Fruit fly (Drosophila melanogaster) whole organism, embryonic: ENCODE data around the gene CG7785.
A peak's percentile ranks its signal among the peaks of the same experiment; 100 is the strongest.

Experiments
- Abd-B ChIP-seq: fragments of 200-800 bp; sonication (Bioruptor generic); optimal IDR thresholded peaks from 2 replicates; lab custom pipeline; 2018; ENCODE audit warnings: missing biosample characterization, mild to moderate bottlenecking, missing genetic modification characterization, moderate library complexity
- Antp ChIP-seq: fragments of 200-800 bp; sonication (Bioruptor generic); optimal IDR thresholded peaks from 3 replicates; lab custom pipeline; 2016; ENCODE audit warnings: missing biosample characterization, missing genetic modification characterization
- Bdp1 ChIP-seq: fragments of 200-800 bp; sonication (Bioruptor generic); optimal IDR thresholded peaks from 3 replicates; lab custom pipeline; 2016; ENCODE audit warnings: missing biosample characterization, missing genetic modification characterization
- BtbVII ChIP-seq: fragments of 200-800 bp; sonication (Bioruptor generic); optimal IDR thresholded peaks from 3 replicates; lab custom pipeline; 2017; ENCODE audit warnings: missing biosample characterization, mild to moderate bottlenecking, missing genetic modification characterization
- CG10267 ChIP-seq: fragments of 200-800 bp; sonication (Bioruptor generic); optimal IDR thresholded peaks from 2 replicates; lab custom pipeline; 2018; ENCODE audit warnings: missing biosample characterization, mild to moderate bottlenecking, missing genetic modification characterization, moderate library complexity
- CG10959 ChIP-seq: fragments of 200-800 bp; sonication (Bioruptor generic); IDR thresholded peaks from 2 replicates; pipeline ENCODE4 v1.3.6; 2022; ENCODE audit warnings: missing biosample characterization, missing genetic modification characterization
- CG11247 ChIP-seq: fragments of 200-800 bp; sonication (Bioruptor generic); IDR thresholded peaks from 2 replicates; pipeline ENCODE4 v1.3.6; 2022; ENCODE audit warnings: missing biosample characterization, missing genetic modification characterization
- CG11560 ChIP-seq: fragments of 200-800 bp; sonication (Bioruptor generic); IDR thresholded peaks from 3 replicates; pipeline ENCODE4 v1.3.6; 2022; ENCODE audit warnings: missing biosample characterization, missing genetic modification characterization
- CG12104 ChIP-seq: fragments of 200-800 bp; sonication (Bioruptor generic); optimal IDR thresholded peaks from 3 replicates; lab custom pipeline; 2016; ENCODE audit warnings: missing biosample characterization, missing genetic modification characterization
- CG1233 ChIP-seq: fragments of 200-800 bp; sonication (Bioruptor generic); optimal IDR thresholded peaks from 4 replicates; lab custom pipeline; 2018; ENCODE audit warnings: missing biosample characterization, mild to moderate bottlenecking, missing genetic modification characterization
- CG12942 ChIP-seq: fragments of 200-800 bp; sonication (Bioruptor generic); optimal IDR thresholded peaks from 3 replicates; lab custom pipeline; 2016; ENCODE audit warnings: missing biosample characterization, missing genetic modification characterization
- CG13624 ChIP-seq: fragments of 200-800 bp; sonication (Bioruptor generic); optimal IDR thresholded peaks from 2 replicates; lab custom pipeline; 2016; ENCODE audit warnings: missing biosample characterization, missing genetic modification characterization
- CG15479 ChIP-seq: fragments of 200-800 bp; sonication (Bioruptor generic); optimal IDR thresholded peaks from 3 replicates; lab custom pipeline; 2019; ENCODE audit warnings: missing biosample characterization, mild to moderate bottlenecking, missing genetic modification characterization, moderate library complexity
- CG1603 ChIP-seq: fragments of 200-800 bp; sonication (Bioruptor generic); optimal IDR thresholded peaks from 2 replicates; lab custom pipeline; 2019; ENCODE audit warnings: missing biosample characterization, mild to moderate bottlenecking, missing genetic modification characterization, moderate library complexity
- CG17802 ChIP-seq: fragments of 200-800 bp; sonication (Bioruptor generic); optimal IDR thresholded peaks from 2 replicates; lab custom pipeline; 2018; ENCODE audit warnings: missing biosample characterization, mild to moderate bottlenecking, missing genetic modification characterization, moderate library complexity
- CG2678 ChIP-seq: fragments of 200-800 bp; sonication (Bioruptor generic); optimal IDR thresholded peaks from 3 replicates; lab custom pipeline; 2019; ENCODE audit warnings: missing biosample characterization, mild to moderate bottlenecking, missing genetic modification characterization, moderate library complexity
- CG33213 ChIP-seq: fragments of 200-800 bp; sonication (Bioruptor generic); optimal IDR thresholded peaks from 3 replicates; lab custom pipeline; 2016; ENCODE audit warnings: missing biosample characterization, missing genetic modification characterization
- CG42726 ChIP-seq: fragments of 200-800 bp; sonication (Bioruptor generic); IDR thresholded peaks from 2 replicates; pipeline ENCODE4 v1.3.6; 2022; ENCODE audit warnings: missing biosample characterization, missing genetic modification characterization; ENCODE audit not compliant: partially characterized antibody
- CG4282 ChIP-seq: fragments of 200-800 bp; sonication (Bioruptor generic); optimal IDR thresholded peaks from 2 replicates; lab custom pipeline; 2016; ENCODE audit warnings: missing biosample characterization, missing genetic modification characterization
- CG4854 ChIP-seq: fragments of 200-800 bp; sonication (Bioruptor generic); optimal IDR thresholded peaks from 2 replicates; lab custom pipeline; 2016; ENCODE audit warnings: missing biosample characterization, missing genetic modification characterization, inconsistent platforms
- CG6254 ChIP-seq: fragments of 200-800 bp; sonication (Bioruptor generic); optimal IDR thresholded peaks from 3 replicates; lab custom pipeline; 2017; ENCODE audit warnings: mild to moderate bottlenecking, missing biosample characterization, missing genetic modification reagents, missing genetic modification characterization
- CG6791 ChIP-seq: fragments of 200-800 bp; sonication (Bioruptor generic); IDR thresholded peaks from 3 replicates; pipeline ENCODE4 v1.3.6; 2022; ENCODE audit warnings: missing biosample characterization, missing genetic modification characterization; ENCODE audit not compliant: partially characterized antibody
- CG7745 ChIP-seq: fragments of 200-800 bp; sonication (Bioruptor generic); optimal IDR thresholded peaks from 2 replicates; lab custom pipeline; 2018; ENCODE audit warnings: missing biosample characterization, mild to moderate bottlenecking, missing genetic modification characterization, moderate library complexity
- CG8924 ChIP-seq: fragments of 200-800 bp; optimal IDR thresholded peaks from 3 replicates; lab custom pipeline; 2019; ENCODE audit warnings: missing biosample characterization, mild to moderate bottlenecking, missing genetic modification characterization, moderate library complexity
- CkIIα-i1 ChIP-seq: fragments of 200-800 bp; sonication (Bioruptor generic); IDR thresholded peaks from 2 replicates; pipeline ENCODE4 v1.3.6; 2022; ENCODE audit warnings: missing biosample characterization, missing genetic modification characterization
- CoRest ChIP-seq: fragments of 200-800 bp; sonication (Bioruptor generic); optimal IDR thresholded peaks from 3 replicates; lab custom pipeline; 2018; ENCODE audit warnings: missing biosample characterization, mild to moderate bottlenecking, missing genetic modification characterization, moderate library complexity
- Dfd ChIP-seq, 2 experiments: fragments of >200 bp; optimal IDR thresholded peaks; 2 replicates each; lab custom pipeline; 2017; ENCODE audit warnings: missing biosample characterization in 2 of 2, missing genetic modification characterization in 2 of 2
- Dll ChIP-seq: fragments of 200-800 bp; sonication (Bioruptor generic); IDR thresholded peaks from 4 replicates; pipeline ENCODE4 v1.3.6; 2022; ENCODE audit warnings: missing biosample characterization, missing genetic modification characterization; ENCODE audit not compliant: partially characterized antibody
- Dp ChIP-seq: fragments of 200-800 bp; sonication (Bioruptor generic); optimal IDR thresholded peaks from 2 replicates; lab custom pipeline; 2018; ENCODE audit warnings: missing biosample characterization, mild to moderate bottlenecking, missing genetic modification characterization, moderate library complexity
- E2f2 ChIP-seq: fragments of 200-800 bp; sonication (Bioruptor generic); IDR thresholded peaks from 2 replicates; pipeline ENCODE4 v1.3.6; 2022; ENCODE audit warnings: missing biosample characterization, missing genetic modification characterization
- GATAe ChIP-seq: fragments of 200-800 bp; sonication (Bioruptor generic); conservative IDR thresholded peaks from 2 replicates; pipeline ENCODE4 v1.3.6; 2022; ENCODE audit warnings: missing biosample characterization, missing genetic modification characterization
- Hr39 ChIP-seq: fragments of >200 bp; optimal IDR thresholded peaks from 2 replicates; lab custom pipeline; 2017
- Lim3 ChIP-seq: fragments of 200-800 bp; sonication (Bioruptor generic); IDR thresholded peaks from 2 replicates; pipeline ENCODE4 v1.3.6; 2022; ENCODE audit warnings: missing biosample characterization, missing genetic modification characterization
- NC2β ChIP-seq: fragments of 200-800 bp; sonication (Bioruptor generic); optimal IDR thresholded peaks from 2 replicates; lab custom pipeline; 2016; ENCODE audit warnings: missing biosample characterization, missing genetic modification characterization
- Nf-YA ChIP-seq: fragments of 200-800 bp; sonication (Bioruptor generic); IDR thresholded peaks from 2 replicates; pipeline ENCODE4 v1.3.6; 2022; ENCODE audit warnings: missing biosample characterization, missing genetic modification characterization
- PHDP ChIP-seq: fragments of 200-800 bp; sonication (Bioruptor generic); optimal IDR thresholded peaks from 3 replicates; lab custom pipeline; 2018; ENCODE audit warnings: missing biosample characterization, mild to moderate bottlenecking, missing genetic modification characterization, moderate library complexity
- Ravus ChIP-seq: fragments of 200-800 bp; sonication (Bioruptor generic); IDR thresholded peaks from 2 replicates; pipeline ENCODE4 v1.3.6; 2022; ENCODE audit warnings: missing biosample characterization, missing genetic modification characterization
- Sox100B ChIP-seq: fragments of 200-800 bp; sonication (Bioruptor generic); optimal IDR thresholded peaks from 3 replicates; lab custom pipeline; 2018; ENCODE audit warnings: missing biosample characterization, mild to moderate bottlenecking, missing genetic modification characterization
- abd-A ChIP-seq: fragments of 200-800 bp; sonication (Bioruptor generic); optimal IDR thresholded peaks from 3 replicates; lab custom pipeline; 2019; ENCODE audit warnings: missing biosample characterization, mild to moderate bottlenecking, missing genetic modification characterization, moderate library complexity
- ato ChIP-seq: fragments of 200-800 bp; sonication (Bioruptor generic); IDR thresholded peaks from 2 replicates; pipeline ENCODE4 v1.3.6; 2022; ENCODE audit warnings: missing biosample characterization, missing genetic modification characterization; ENCODE audit not compliant: partially characterized antibody
- bbx ChIP-seq: fragments of 200-800 bp; sonication (Bioruptor generic); IDR thresholded peaks from 2 replicates; pipeline ENCODE4 v1.3.6; 2022; ENCODE audit warnings: missing biosample characterization, missing genetic modification characterization; ENCODE audit not compliant: partially characterized antibody
- br ChIP-seq: fragments of >200 bp; optimal IDR thresholded peaks from 2 replicates; lab custom pipeline; 2017
- cg ChIP-seq: fragments of 200-800 bp; sonication (Bioruptor generic); optimal IDR thresholded peaks from 3 replicates; lab custom pipeline; 2019; ENCODE audit warnings: missing biosample characterization, mild to moderate bottlenecking, missing genetic modification characterization, moderate library complexity
- en ChIP-seq: fragments of 200-800 bp; sonication (Bioruptor generic); optimal IDR thresholded peaks from 2 replicates; lab custom pipeline; 2016; ENCODE audit warnings: missing biosample characterization, missing genetic modification characterization
- fd3F ChIP-seq: fragments of 200-800 bp; sonication (Bioruptor generic); optimal IDR thresholded peaks from 2 replicates; lab custom pipeline; 2018; ENCODE audit warnings: missing biosample characterization, mild to moderate bottlenecking, missing genetic modification characterization, moderate library complexity
- gfzf ChIP-seq: fragments of 200-800 bp; sonication (Bioruptor generic); optimal IDR thresholded peaks from 2 replicates; lab custom pipeline; 2016; ENCODE audit warnings: missing biosample characterization, mild to moderate bottlenecking, missing genetic modification characterization, moderate library complexity
- her ChIP-seq: fragments of 200-800 bp; sonication (Bioruptor generic); optimal IDR thresholded peaks from 2 replicates; lab custom pipeline; 2016; ENCODE audit warnings: missing biosample characterization, missing genetic modification characterization
- sim ChIP-seq: fragments of 200-800 bp; sonication (Bioruptor generic); IDR thresholded peaks from 2 replicates; pipeline ENCODE4 v1.3.6; 2022; ENCODE audit warnings: missing biosample characterization, missing genetic modification characterization
- wor ChIP-seq: fragments of 200-800 bp; sonication (Bioruptor generic); IDR thresholded peaks from 2 replicates; pipeline ENCODE4 v1.3.6; 2022; ENCODE audit warnings: missing biosample characterization, missing genetic modification characterization

The CG7785 gene

dm6 chr3R:18013149-18013548 lies 8.3 kb upstream of the CG7785 start:
- TF ChIP-seq Dfd (GFP tag; optimal IDR thresholded peaks at IDR 0.05; lab: Kevin White, UChicago) (peak in 1 of 2 experiments; percentile 65), CG11247 (0 out of 2 replicates have a peak, but pooled peaks have one; percentile 23), Hr39 (lab: Kevin White, UChicago) (peak; percentile 23), NC2β (GFP tag; lab: Kevin White, UChicago) (no peak)

DNA sequence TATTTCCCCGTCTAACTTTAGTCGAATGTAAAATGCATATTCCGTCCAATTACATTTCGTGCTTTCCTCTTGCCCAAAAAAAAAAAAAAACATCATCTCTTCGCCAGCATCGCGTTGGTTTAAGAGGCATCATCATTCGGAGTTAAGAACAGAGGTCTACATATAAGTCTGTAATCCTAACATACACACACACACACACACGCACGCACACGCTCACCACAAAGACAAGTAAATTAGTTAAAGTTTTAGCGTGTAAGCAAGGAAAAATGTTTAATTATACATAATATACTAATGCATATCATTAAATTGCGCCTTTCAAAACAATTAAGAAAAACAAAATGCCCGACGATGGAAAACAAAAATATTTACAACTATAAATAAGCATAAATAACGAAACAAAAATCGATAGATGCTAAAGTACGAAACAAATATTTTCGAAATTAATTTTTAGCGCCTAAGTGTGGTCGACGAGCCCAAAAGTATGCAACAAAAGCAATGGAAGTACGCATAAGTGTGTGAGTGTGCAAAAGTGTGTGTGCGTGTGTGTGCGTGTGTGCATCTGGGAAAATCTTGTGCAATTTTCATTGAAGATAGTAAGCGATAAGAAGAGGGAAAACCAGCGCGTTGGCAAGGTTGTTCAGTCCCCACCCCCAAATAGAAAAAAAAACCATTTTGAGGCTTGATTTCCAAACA lies 5.5 kb upstream of the CG7785 start:
- TF ChIP-seq Lim3 (GFP tag; lab: Robert Waterston, UW) (no peak), CG7745 (tag; lab: Kevin White, UChicago) (no peak), CoRest (tag; lab: Kevin White, UChicago) (no peak), Abd-B (GFP tag; lab: Kevin White, UChicago) (no peak), Bdp1 (GFP tag; lab: Kevin White, UChicago) (no peak), gfzf (GFP tag; lab: Kevin White, UChicago) (no peak), CG8924 (tag; lab: Kevin White, UChicago) (no peak), CG4282 (GFP tag; lab: Kevin White, UChicago) (no peak), CG12942 (GFP tag; lab: Kevin White, UChicago) (no peak), CG13624 (GFP tag; lab: Kevin White, UChicago) (no peak), CG6791 (no peak), CkIIα-i1 (no peak), wor (no peak), fd3F (GFP tag; lab: Kevin White, UChicago) (no peak), CG6254 (no peak), CG11560 (no peak), Dp (GFP tag; lab: Kevin White, UChicago) (peak; percentile 25), CG10959 (GFP tag; lab: Robert Waterston, UW) (no peak), abd-A (tag; lab: Kevin White, UChicago) (no peak), CG4854 (GFP tag; lab: Kevin White, UChicago) (no peak), sim (GFP tag; lab: Robert Waterston, UW) (no peak), CG1603 (tag; lab: Kevin White, UChicago) (no peak), PHDP (tag; lab: Kevin White, UChicago) (no peak), her (no peak), Sox100B (no peak), ato (GFP tag; lab: Robert Waterston, UW) (no peak), br (no peak), cg (peak; percentile 66), CG2678 (no peak), CG1233 (no peak), BtbVII (GFP tag; lab: Kevin White, UChicago) (no peak), CG15479 (GFP tag; lab: Kevin White, UChicago) (peak; percentile 16), CG42726 (GFP tag; lab: Robert Waterston, UW) (0 out of 2 replicates have a peak, but pooled peaks have one; percentile 19), Nf-YA (GFP tag; lab: Robert Waterston, UW) (no peak), bbx (GFP tag; lab: Robert Waterston, UW) (no peak), GATAe (GFP tag; lab: Robert Waterston, UW) (no peak), E2f2 (GFP tag; lab: Robert Waterston, UW) (peak; percentile 64), Antp (GFP tag; lab: Kevin White, UChicago) (no peak), CG12104 (GFP tag; lab: Kevin White, UChicago) (no peak), CG33213 (GFP tag; lab: Kevin White, UChicago) (no peak), CG17802 (tag; lab: Kevin White, UChicago) (no peak), Dll (no peak), en (GFP tag; lab: Kevin White, UChicago) (no peak), CG10267 (no peak), Ravus (no peak)
